Worm (Caenorhabditis elegans) whole organism, L1 larva: ENCODE measurements around the gene Y43F8C.3.

Source experiments
- ceh-63 ChIP-seq: fragments of 200-800 bp; sonication (Bioruptor generic); optimal IDR thresholded peaks from 2 replicates; lab custom pipeline; 2018; ENCODE audit warnings: mild to moderate bottlenecking, missing genetic modification characterization, missing compliant biosample characterization
- dpl-1 ChIP-seq, 3 experiments: fragments of 150-350 bp in 2 of 3; sonication (generic microtip) in 1 of 3; optimal IDR thresholded peaks; 2 replicates each; lab custom pipeline; 2014 to 2017; ENCODE audit warnings: missing biosample characterization in 3 of 3, missing genetic modification characterization in 3 of 3, missing genetic modification reagents in 3 of 3
- grh-1 ChIP-seq: fragments of 200-800 bp; sonication (Bioruptor generic); IDR thresholded peaks from 2 replicates; pipeline ENCODE4 v1.3.6; 2022; ENCODE audit warnings: missing genetic modification reagents, missing genetic modification characterization, missing compliant biosample characterization
- jun-1 ChIP-seq: fragments of 150-350 bp; optimal IDR thresholded peaks from 2 replicates; lab custom pipeline; 2014; ENCODE audit warnings: missing biosample characterization, missing genetic modification reagents, missing genetic modification characterization
- vab-15 ChIP-seq: sonication (generic microtip); optimal IDR thresholded peaks from 2 replicates; lab custom pipeline; 2017; ENCODE audit warnings: missing genotype, mild to moderate bottlenecking, missing genetic modification characterization, missing compliant biosample characterization

ce11 chrV:19629973-19630372 is 7.5 kb upstream of the Y43F8C.3 start:
- TF ChIP-seq vab-15 (no peak), ceh-63 (GFP tag; lab: Kevin White, UChicago) (no peak), dpl-1 (GFP tag; optimal IDR thresholded peaks at IDR 0.05; lab: Kevin White, UChicago) (no peak), jun-1 (tag; lab: Kevin White, UChicago) (no peak), grh-1 (GFP tag; lab: Robert Waterston, UW) (no peak)
